Worm (Caenorhabditis elegans) whole organism, L4 larva: Measurements from ENCODE around the gene lgc-40.
A peak's percentile ranks its signal among the peaks of the same experiment; 100 is the strongest.

Experiments
- F37D6.2 ChIP-seq: sonication (generic microtip); optimal IDR thresholded peaks from 2 replicates; lab custom pipeline; 2016; ENCODE audit warnings: mild to moderate bottlenecking, missing genetic modification characterization, missing compliant biosample characterization
- F44E2.7 ChIP-seq: fragments of 200-800 bp; sonication (Bioruptor generic); IDR thresholded peaks from 2 replicates; pipeline ENCODE4 v2.1.2; 2022; ENCODE audit warnings: missing genetic modification characterization, missing compliant biosample characterization
- R02D3.7 ChIP-seq: fragments of 150-350 bp; sonication (generic microtip); optimal IDR thresholded peaks from 3 replicates; lab custom pipeline; 2014; ENCODE audit warnings: missing biosample characterization, missing genetic modification characterization
- Y5F2A.4 ChIP-seq: fragments of 200-800 bp; sonication (Bioruptor generic); optimal IDR thresholded peaks from 2 replicates; lab custom pipeline; 2018; ENCODE audit warnings: mild to moderate bottlenecking, missing genetic modification characterization, missing compliant biosample characterization
- Y75B8A.6 ChIP-seq: fragments of 200-800 bp; sonication (Bioruptor generic); IDR thresholded peaks from 2 replicates; pipeline ENCODE4 v1.3.6; 2022; ENCODE audit warnings: missing genetic modification reagents, missing genetic modification characterization, missing compliant biosample characterization
- aha-1 ChIP-seq: fragments of 150-350 bp; peaks from one replicate; lab custom pipeline; 2014; ENCODE audit warnings: missing biosample characterization, missing genetic modification characterization
- arid-1 ChIP-seq: fragments of 200-800 bp; sonication (Bioruptor generic); conservative IDR thresholded peaks from 2 replicates; pipeline ENCODE4 v1.3.6; 2022; ENCODE audit warnings: missing genetic modification reagents, missing genetic modification characterization, missing compliant biosample characterization
- attf-4 ChIP-seq: sonication (generic microtip); optimal IDR thresholded peaks from 3 replicates; lab custom pipeline; 2017; ENCODE audit warnings: missing biosample characterization, missing genetic modification characterization
- ceh-44 ChIP-seq: fragments of 200-800 bp; sonication (Bioruptor generic); IDR thresholded peaks from 2 replicates; pipeline ENCODE4 v1.3.6; 2022; ENCODE audit warnings: missing genetic modification reagents, missing genetic modification characterization, missing compliant biosample characterization
- ceh-62 ChIP-seq: sonication (generic microtip); optimal IDR thresholded peaks from 2 replicates; lab custom pipeline; 2017; ENCODE audit warnings: missing biosample characterization, missing genetic modification characterization
- ces-1 ChIP-seq: fragments of 150-350 bp; sonication (generic microtip); optimal IDR thresholded peaks from 4 replicates; lab custom pipeline; 2014; ENCODE audit warnings: missing biosample characterization, missing genetic modification reagents, missing genetic modification characterization
- cey-2 ChIP-seq: sonication (generic microtip); optimal IDR thresholded peaks from 3 replicates; lab custom pipeline; 2017; ENCODE audit warnings: missing genetic modification characterization, mild to moderate bottlenecking, missing compliant biosample characterization, antibody characterized with exemption, borderline replicate concordance; ENCODE audit not compliant: insufficient read depth
- daf-16 ChIP-seq, 3 experiments: sonication (generic microtip); optimal IDR thresholded peaks; 2 replicates each; lab custom pipeline; 2016 to 2017; ENCODE audit warnings: missing genetic modification characterization in 3 of 3, missing genetic modification reagents in 3 of 3, mild to moderate bottlenecking in 2 of 3, missing compliant biosample characterization in 2 of 3, missing biosample characterization in 1 of 3, moderate library complexity in 1 of 3
- daf-19 ChIP-seq: fragments of 200-800 bp; sonication (Bioruptor generic); conservative IDR thresholded peaks from 2 replicates; pipeline ENCODE4 v1.3.6; 2022; ENCODE audit warnings: missing genetic modification characterization, missing compliant biosample characterization
- dve-1 ChIP-seq: sonication (generic microtip); optimal IDR thresholded peaks from 2 replicates; lab custom pipeline; 2017; ENCODE audit warnings: antibody characterized with exemption, mild to moderate bottlenecking, missing genetic modification characterization, missing compliant biosample characterization; ENCODE audit not compliant: insufficient read depth
- egl-43 ChIP-seq: fragments of 200-800 bp; sonication (Bioruptor generic); IDR thresholded peaks from 2 replicates; pipeline ENCODE4 v1.3.6; 2022; ENCODE audit warnings: missing genetic modification reagents, missing genetic modification characterization, missing compliant biosample characterization
- fos-1 ChIP-seq: fragments of 150-350 bp; optimal IDR thresholded peaks from 2 replicates; lab custom pipeline; 2014; ENCODE audit warnings: missing biosample characterization, missing genetic modification characterization
- gei-8 ChIP-seq: fragments of 200-800 bp; sonication (Bioruptor generic); optimal IDR thresholded peaks from 2 replicates; lab custom pipeline; 2018; ENCODE audit warnings: mild to moderate bottlenecking, missing genetic modification characterization, missing compliant biosample characterization
- hif-1 ChIP-seq, 2 experiments: sonication (generic microtip); optimal IDR thresholded peaks; 2 replicates each; lab custom pipeline; 2016 to 2017; ENCODE audit warnings: missing compliant biosample characterization in 2 of 2, missing genetic modification characterization in 2 of 2, missing genetic modification reagents in 2 of 2, missing genotype in 2 of 2, mild to moderate bottlenecking in 1 of 2
- hlh-11 ChIP-seq: fragments of 200-800 bp; sonication (Bioruptor generic); optimal IDR thresholded peaks from 2 replicates; lab custom pipeline; 2018; ENCODE audit warnings: mild to moderate bottlenecking, missing genetic modification characterization, missing compliant biosample characterization
- hlh-30 ChIP-seq: sonication (generic microtip); optimal IDR thresholded peaks from 2 replicates; lab custom pipeline; 2017; ENCODE audit warnings: antibody characterized with exemption, mild to moderate bottlenecking, missing genetic modification characterization, missing compliant biosample characterization; ENCODE audit not compliant: insufficient read depth
- lim-7 ChIP-seq: fragments of 200-800 bp; sonication (Bioruptor generic); IDR thresholded peaks from 2 replicates; pipeline ENCODE4 v1.3.6; 2022; ENCODE audit warnings: missing genetic modification characterization, missing compliant biosample characterization
- lin-38 ChIP-seq: fragments of 200-800 bp; sonication (Bioruptor generic); IDR thresholded peaks from 2 replicates; pipeline ENCODE4 v1.3.6; 2022; ENCODE audit warnings: missing genetic modification reagents, missing genetic modification characterization, missing compliant biosample characterization
- lsy-2 ChIP-seq, 2 experiments: fragments of 150-350 bp in 1 of 2; sonication (generic microtip) in 1 of 2; optimal IDR thresholded peaks; 2 replicates each; lab custom pipeline; 2014 to 2017; ENCODE audit warnings: missing biosample characterization in 2 of 2, missing genetic modification characterization in 2 of 2
- mep-1 ChIP-seq: fragments of 150-350 bp; sonication (generic microtip); optimal IDR thresholded peaks from 3 replicates; lab custom pipeline; 2014; ENCODE audit warnings: missing biosample characterization, missing genetic modification characterization
- nhr-237 ChIP-seq: sonication (generic microtip); optimal IDR thresholded peaks from 2 replicates; lab custom pipeline; 2017; ENCODE audit warnings: missing biosample characterization, missing genetic modification characterization
- nhr-28 ChIP-seq: fragments of 150-350 bp; optimal IDR thresholded peaks from 2 replicates; lab custom pipeline; 2014; ENCODE audit warnings: missing biosample characterization, missing genetic modification characterization
- nhr-48 ChIP-seq: sonication (generic microtip); optimal IDR thresholded peaks from 2 replicates; lab custom pipeline; 2016; ENCODE audit warnings: mild to moderate bottlenecking, missing genetic modification characterization, missing compliant biosample characterization
- nhr-76 ChIP-seq: fragments of 150-350 bp; optimal IDR thresholded peaks from 2 replicates; lab custom pipeline; 2014; ENCODE audit warnings: missing biosample characterization, missing genetic modification characterization
- nhr-77 ChIP-seq: fragments of 150-350 bp; optimal IDR thresholded peaks from 2 replicates; lab custom pipeline; 2014; ENCODE audit warnings: missing biosample characterization, missing genetic modification characterization
- pqm-1 ChIP-seq: sonication (generic microtip); optimal IDR thresholded peaks from 2 replicates; lab custom pipeline; 2017; ENCODE audit warnings: missing biosample characterization, missing genetic modification characterization
- skn-1 ChIP-seq: fragments of 150-350 bp; optimal IDR thresholded peaks from 2 replicates; lab custom pipeline; 2014; ENCODE audit warnings: missing biosample characterization, missing genetic modification characterization
- snpc-1.2 ChIP-seq: fragments of 200-800 bp; sonication (Bioruptor generic); IDR thresholded peaks from 2 replicates; pipeline ENCODE4 v1.3.6; 2022; ENCODE audit warnings: missing genetic modification reagents, missing genetic modification characterization, missing compliant biosample characterization
- spr-3 ChIP-seq: fragments of 200-800 bp; sonication (Bioruptor generic); optimal IDR thresholded peaks from 2 replicates; lab custom pipeline; 2018; ENCODE audit warnings: mild to moderate bottlenecking, missing genetic modification characterization, missing compliant biosample characterization
- unc-130 ChIP-seq: sonication (generic microtip); optimal IDR thresholded peaks from 2 replicates; lab custom pipeline; 2016; ENCODE audit warnings: missing genetic modification reagents, missing genetic modification characterization, missing compliant biosample characterization
- unc-62 ChIP-seq, 3 experiments: fragments of 150-350 bp in 1 of 3; sonication (generic microtip); optimal IDR thresholded peaks in 2 of 3; peaks in 1 of 3; 1 replicate in 1 of 3; 2 replicates in 2 of 3; lab custom pipeline; 2014 to 2017; ENCODE audit warnings: missing biosample characterization in 3 of 3, missing genetic modification characterization in 3 of 3, missing genetic modification reagents in 3 of 3, missing genotype in 1 of 3
- vab-7 ChIP-seq: fragments of 200-800 bp; sonication (Bioruptor generic); IDR thresholded peaks from 2 replicates; pipeline ENCODE4 v1.3.6; 2022; ENCODE audit warnings: missing genetic modification reagents, missing genetic modification characterization, missing compliant biosample characterization
- zfp-2 ChIP-seq: sonication (generic microtip); optimal IDR thresholded peaks from 2 replicates; lab custom pipeline; 2016; ENCODE audit warnings: mild to moderate bottlenecking, missing genetic modification characterization, missing compliant biosample characterization
- zip-11 ChIP-seq: fragments of 200-800 bp; sonication (Bioruptor generic); IDR thresholded peaks from 2 replicates; pipeline ENCODE4 v1.3.6; 2022; ENCODE audit warnings: missing genetic modification characterization, missing compliant biosample characterization
- zip-2 ChIP-seq: fragments of 150-350 bp; optimal IDR thresholded peaks from 2 replicates; lab custom pipeline; 2014; ENCODE audit warnings: missing biosample characterization, missing genetic modification characterization
- ztf-7 ChIP-seq: fragments of 150-350 bp; optimal IDR thresholded peaks from 2 replicates; lab custom pipeline; 2014; ENCODE audit warnings: missing biosample characterization, missing genetic modification characterization

lgc-40 gene

ce11 chrX:2317480-2317879 lies 42.4 kb upstream of the lgc-40 start (continued):
- no peak for TF ChIP-seq zip-2 (tag; lab: Kevin White, UChicago)
- TF ChIP-seq attf-4, result no peak
- TF ChIP-seq lsy-2 (tag; optimal IDR thresholded peaks at IDR 0.05; lab: Kevin White, UChicago), result no peak
- no peak for TF ChIP-seq lin-38 (GFP tag; lab: Robert Waterston, UW)
- TF ChIP-seq mep-1 (tag; lab: Kevin White, UChicago), result no peak
- peak; percentile 53 for TF ChIP-seq hlh-30
- no peak for TF ChIP-seq cey-2 (tag; lab: Kevin White, UChicago)
- TF ChIP-seq ceh-62 (tag; lab: Kevin White, UChicago), result no peak
- no peak for TF ChIP-seq hlh-11 (tag; lab: Kevin White, UChicago)
- TF ChIP-seq arid-1 (GFP tag; lab: Robert Waterston, UW), result no peak
- TF ChIP-seq nhr-48 (tag; lab: Kevin White, UChicago), result no peak
- TF ChIP-seq nhr-237, result no peak
- TF ChIP-seq zfp-2 (tag; lab: Kevin White, UChicago), result no peak
- TF ChIP-seq ceh-44 (GFP tag; lab: Robert Waterston, UW), result no peak
- TF ChIP-seq egl-43 (GFP tag; lab: Robert Waterston, UW), result no peak
- TF ChIP-seq hif-1 (tag; optimal IDR thresholded peaks at IDR 0.05; lab: Kevin White, UChicago), result no peak
- TF ChIP-seq gei-8 (GFP tag; lab: Kevin White, UChicago), result no peak
- TF ChIP-seq ztf-7, result no peak
- no peak for TF ChIP-seq vab-7 (GFP tag; lab: Robert Waterston, UW)
- TF ChIP-seq unc-130, result no peak
- no peak for TF ChIP-seq ces-1 (GFP tag; lab: Kevin White, UChicago)
- no peak for TF ChIP-seq fos-1
- no peak for TF ChIP-seq spr-3
- TF ChIP-seq nhr-76, result no peak
- peak; percentile 8 for TF ChIP-seq dve-1 (tag; lab: Kevin White, UChicago)
- TF ChIP-seq daf-19 (GFP tag; lab: Robert Waterston, UW), result no peak
- peak; percentile 34 for TF ChIP-seq aha-1

ce11 chrX:2319238-2319637 lies 40.7 kb upstream of the lgc-40 start, which contains the start of gene aakg-4:
TSS of gene aakg-4 (minus strand) at chrX:2319338.
- TF ChIP-seq unc-62 (GFP tag; optimal IDR thresholded peaks at IDR 0.05 in 1 of 2; lab: Kevin White, UChicago) (no peak), unc-62 (tag; optimal IDR thresholded peaks at IDR 0.05; lab: Kevin White, UChicago) (no peak)

- no peak for TF ChIP-seq F44E2.7
- TF ChIP-seq Y75B8A.6 (GFP tag; lab: Robert Waterston, UW), result no peak
- no peak for TF ChIP-seq skn-1 (tag; lab: Kevin White, UChicago)
- TF ChIP-seq hlh-11 (tag; lab: Kevin White, UChicago), result peak; percentile 24
- no peak for TF ChIP-seq R02D3.7 (tag; lab: Kevin White, UChicago)
- no peak for TF ChIP-seq F37D6.2 (tag; lab: Kevin White, UChicago)
- no peak for TF ChIP-seq lim-7 (GFP tag; lab: Robert Waterston, UW)
- TF ChIP-seq dve-1 (tag; lab: Kevin White, UChicago), result peak; percentile 82
- TF ChIP-seq nhr-28 (tag; lab: Kevin White, UChicago), result peak; percentile 73
- no peak for TF ChIP-seq snpc-1.2 (GFP tag; lab: Robert Waterston, UW)
- TF ChIP-seq fos-1, result no peak
- no peak for TF ChIP-seq zip-11 (GFP tag; lab: Robert Waterston, UW)
- TF ChIP-seq unc-62 (GFP tag; optimal IDR thresholded peaks at IDR 0.05 in 1 of 2; lab: Kevin White, UChicago), result peak in 1 of 2 experiments; percentile 16
- TF ChIP-seq unc-62 (tag; optimal IDR thresholded peaks at IDR 0.05; lab: Kevin White, UChicago), result no peak
- no peak for TF ChIP-seq ztf-7
- peak; percentile 12 for TF ChIP-seq nhr-77 (tag; lab: Kevin White, UChicago)
- peak; percentile 86 for TF ChIP-seq pqm-1
- TF ChIP-seq daf-16 (GFP tag; optimal IDR thresholded peaks at IDR 0.05; lab: Kevin White, UChicago), result no peak
- peak; percentile 97 for TF ChIP-seq daf-16 (tag; optimal IDR thresholded peaks at IDR 0.05; lab: Kevin White, UChicago)
- no peak for TF ChIP-seq attf-4
- TF ChIP-seq ces-1 (GFP tag; lab: Kevin White, UChicago), result no peak
- TF ChIP-seq Y5F2A.4, result no peak
- TF ChIP-seq, all 104 proteins: peak for 7
Measured at ce11 chrX:2320539-2320938, 39.4 kb upstream of the lgc-40 start.
